Worm (Caenorhabditis elegans) whole organism, young adult: Measurements from ENCODE around the gene F01D5.3.
"Not testable (repeated sequence)": the region's sequence is repeated elsewhere in the genome, so short reads cannot be mapped to it uniquely, and the experiment has no call there.

Experiments used
- B0261.1 ChIP-seq: sonication (generic microtip); optimal IDR thresholded peaks from 2 replicates; lab custom pipeline; 2016; ENCODE audit warnings: mild to moderate bottlenecking, missing genetic modification characterization, moderate library complexity, missing compliant biosample characterization
- F49E8.2 ChIP-seq: sonication (generic microtip); optimal IDR thresholded peaks from 3 replicates; lab custom pipeline; 2017; ENCODE audit warnings: missing genetic modification characterization, mild to moderate bottlenecking, missing compliant biosample characterization, antibody characterized with exemption, moderate library complexity; ENCODE audit not compliant: insufficient read depth
- F52B5.7 ChIP-seq: sonication (generic microtip); optimal IDR thresholded peaks from 2 replicates; lab custom pipeline; 2016; ENCODE audit warnings: mild to moderate bottlenecking, missing genetic modification characterization, missing compliant biosample characterization
- K12H6.12 ChIP-seq: fragments of 200-800 bp; sonication (Bioruptor generic); optimal IDR thresholded peaks from 2 replicates; lab custom pipeline; 2018; ENCODE audit warnings: mild to moderate bottlenecking, missing genetic modification characterization, missing compliant biosample characterization
- Y53F4B.3 ChIP-seq: fragments of 200-800 bp; sonication (Bioruptor generic); IDR thresholded peaks from 2 replicates; pipeline ENCODE4 v1.3.6; 2022; ENCODE audit warnings: missing genetic modification reagents, missing genetic modification characterization, missing compliant biosample characterization
- Y56A3A.18 ChIP-seq: fragments of 200-800 bp; sonication (Bioruptor generic); IDR thresholded peaks from 2 replicates; pipeline ENCODE4 v1.3.6; 2022; ENCODE audit warnings: missing genetic modification reagents, missing genetic modification characterization, missing compliant biosample characterization
- Y67H2A.10 ChIP-seq: fragments of 200-800 bp; sonication (Bioruptor generic); conservative IDR thresholded peaks from 2 replicates; pipeline ENCODE4 v1.3.6; 2022; ENCODE audit warnings: missing genetic modification reagents, missing genetic modification characterization, missing compliant biosample characterization
- Y79H2A.3 ChIP-seq: fragments of 200-800 bp; sonication (Bioruptor generic); conservative IDR thresholded peaks from 2 replicates; pipeline ENCODE4 v1.3.6; 2022; ENCODE audit warnings: missing genetic modification reagents, missing genetic modification characterization, missing compliant biosample characterization
- Y95B8A.8 ChIP-seq: fragments of 200-800 bp; sonication (Bioruptor generic); IDR thresholded peaks from 2 replicates; pipeline ENCODE4 v1.3.6; 2022; ENCODE audit warnings: missing genetic modification reagents, missing genetic modification characterization, missing compliant biosample characterization
- ama-1 ChIP-seq, 3 experiments: fragments of 150-350 bp in 1 of 3; sonication (generic microtip) in 2 of 3; optimal IDR thresholded peaks; 2 replicates each; lab custom pipeline; 2014 to 2018; ENCODE audit warnings: missing biosample characterization in 2 of 3, missing genetic modification characterization in 2 of 3, missing genetic modification reagents in 2 of 3
- athp-1 ChIP-seq: sonication (generic microtip); optimal IDR thresholded peaks from 2 replicates; lab custom pipeline; 2017; ENCODE audit warnings: mild to moderate bottlenecking, missing genetic modification characterization, missing compliant biosample characterization
- attf-3 ChIP-seq: fragments of 200-800 bp; sonication (Bioruptor generic); conservative IDR thresholded peaks from 2 replicates; pipeline ENCODE4 v1.3.6; 2022; ENCODE audit warnings: missing genetic modification reagents, missing genetic modification characterization, missing compliant biosample characterization
- ceh-100 ChIP-seq: fragments of 200-800 bp; sonication (Bioruptor generic); IDR thresholded peaks from 2 replicates; pipeline ENCODE4 v1.3.6; 2022; ENCODE audit warnings: missing genetic modification reagents, missing genetic modification characterization, missing compliant biosample characterization
- ceh-40 ChIP-seq: fragments of 200-800 bp; sonication (Bioruptor generic); IDR thresholded peaks from 2 replicates; pipeline ENCODE4 v1.3.6; 2022; ENCODE audit warnings: missing genetic modification characterization, missing compliant biosample characterization
- ceh-58 ChIP-seq: fragments of 200-800 bp; sonication (Bioruptor generic); IDR thresholded peaks from 2 replicates; pipeline ENCODE4 v1.3.6; 2022; ENCODE audit warnings: missing genetic modification characterization, missing compliant biosample characterization
- ceh-91 ChIP-seq: fragments of 200-800 bp; sonication (Bioruptor generic); IDR thresholded peaks from 2 replicates; pipeline ENCODE4 v1.3.6; 2022; ENCODE audit warnings: missing genetic modification reagents, missing genetic modification characterization, missing compliant biosample characterization
- dox-1 ChIP-seq: fragments of 200-800 bp; sonication (Bioruptor generic); IDR thresholded peaks from 2 replicates; pipeline ENCODE4 v1.3.6; 2022; ENCODE audit warnings: missing genetic modification reagents, missing genetic modification characterization, missing compliant biosample characterization
- dpl-1 ChIP-seq: fragments of 150-350 bp; optimal IDR thresholded peaks from 2 replicates; lab custom pipeline; 2014; ENCODE audit warnings: missing biosample characterization, missing genetic modification reagents, missing genetic modification characterization
- egrh-3 ChIP-seq: fragments of 200-800 bp; sonication (Bioruptor generic); IDR thresholded peaks from 2 replicates; pipeline ENCODE4 v1.3.6; 2022; ENCODE audit warnings: missing genetic modification reagents, missing genetic modification characterization, missing compliant biosample characterization
- ekl-4 ChIP-seq: fragments of 200-800 bp; sonication (Bioruptor generic); IDR thresholded peaks from 2 replicates; pipeline ENCODE4 v1.3.6; 2022; ENCODE audit warnings: missing genetic modification reagents, missing genetic modification characterization, missing compliant biosample characterization
- fkh-3 ChIP-seq: sonication (generic microtip); optimal IDR thresholded peaks from 2 replicates; lab custom pipeline; 2016; ENCODE audit warnings: mild to moderate bottlenecking, missing genetic modification characterization, missing compliant biosample characterization
- gei-17 ChIP-seq: fragments of 200-800 bp; sonication (Bioruptor generic); optimal IDR thresholded peaks from 2 replicates; lab custom pipeline; 2018; ENCODE audit warnings: mild to moderate bottlenecking, missing genetic modification characterization, missing compliant biosample characterization
- him-1 ChIP-seq: sonication (generic microtip); optimal IDR thresholded peaks from 2 replicates; lab custom pipeline; 2016; ENCODE audit warnings: missing genotype, missing genetic modification reagents, missing genetic modification characterization, missing compliant biosample characterization
- hmg-1.2 ChIP-seq: fragments of 200-800 bp; sonication (Bioruptor generic); IDR thresholded peaks from 2 replicates; pipeline ENCODE4 v1.3.6; 2022; ENCODE audit warnings: missing genetic modification reagents, missing genetic modification characterization, missing compliant biosample characterization
- hsf-1 ChIP-seq: fragments of 200-800 bp; sonication (Bioruptor generic); IDR thresholded peaks from 2 replicates; pipeline ENCODE4 v1.3.6; 2022; ENCODE audit warnings: missing genetic modification reagents, missing genetic modification characterization, missing compliant biosample characterization
- lag-1 ChIP-seq: fragments of 200-800 bp; sonication (Bioruptor generic); IDR thresholded peaks from 2 replicates; pipeline ENCODE4 v1.3.6; 2022; ENCODE audit warnings: missing genetic modification reagents, missing genetic modification characterization, missing compliant biosample characterization
- lin-26 ChIP-seq: fragments of 200-800 bp; sonication (Bioruptor generic); IDR thresholded peaks from 2 replicates; pipeline ENCODE4 v1.3.6; 2022; ENCODE audit warnings: missing genetic modification reagents, missing genetic modification characterization, missing compliant biosample characterization
- lin-35 ChIP-seq, 3 experiments: fragments of 150-350 bp in 2 of 3; sonication (generic microtip) in 1 of 3; optimal IDR thresholded peaks; 2 replicates each; lab custom pipeline; 2014 to 2018; ENCODE audit warnings: missing biosample characterization in 3 of 3, missing genetic modification characterization in 3 of 3, missing genetic modification reagents in 3 of 3
- lin-40 ChIP-seq: sonication (generic microtip); optimal IDR thresholded peaks from 2 replicates; lab custom pipeline; 2016; ENCODE audit warnings: missing genetic modification characterization, mild to moderate bottlenecking, missing compliant biosample characterization, missing genotype, missing genetic modification reagents
- lsl-1 ChIP-seq: fragments of 200-800 bp; sonication (Bioruptor generic); optimal IDR thresholded peaks from 2 replicates; lab custom pipeline; 2018; ENCODE audit warnings: mild to moderate bottlenecking, missing genetic modification characterization, moderate library complexity, missing compliant biosample characterization
- lsy-27 ChIP-seq: sonication (generic microtip); optimal IDR thresholded peaks from 2 replicates; lab custom pipeline; 2017; ENCODE audit warnings: missing genetic modification characterization, mild to moderate bottlenecking, missing compliant biosample characterization, antibody characterized with exemption, missing genotype, borderline replicate concordance; ENCODE audit not compliant: insufficient read depth
- madf-3 ChIP-seq: fragments of 200-800 bp; sonication (Bioruptor generic); IDR thresholded peaks from 2 replicates; pipeline ENCODE4 v1.3.6; 2022; ENCODE audit warnings: missing genetic modification reagents, missing genetic modification characterization, missing compliant biosample characterization
- mcd-1 ChIP-seq: fragments of 200-800 bp; sonication (Bioruptor generic); IDR thresholded peaks from 2 replicates; pipeline ENCODE4 v1.3.6; 2022; ENCODE audit warnings: missing genetic modification reagents, missing genetic modification characterization, missing compliant biosample characterization
- mel-28 ChIP-seq: sonication (generic microtip); optimal IDR thresholded peaks from 2 replicates; lab custom pipeline; 2016; ENCODE audit warnings: borderline replicate concordance, mild to moderate bottlenecking, missing genetic modification characterization, missing compliant biosample characterization
- mes-4 ChIP-seq: sonication (generic microtip); optimal IDR thresholded peaks from 2 replicates; lab custom pipeline; 2016; ENCODE audit warnings: missing genotype, missing genetic modification characterization, missing compliant biosample characterization
- nfyb-1 ChIP-seq: fragments of 200-800 bp; sonication (Bioruptor generic); IDR thresholded peaks from 2 replicates; pipeline ENCODE4 v1.3.6; 2022; ENCODE audit warnings: missing genetic modification reagents, missing genetic modification characterization, missing compliant biosample characterization
- nhr-179 ChIP-seq: sonication (generic microtip); optimal IDR thresholded peaks from 2 replicates; lab custom pipeline; 2016; ENCODE audit warnings: mild to moderate bottlenecking, missing genetic modification characterization, missing compliant biosample characterization
- nhr-27 ChIP-seq: fragments of 200-800 bp; sonication (Bioruptor generic); optimal IDR thresholded peaks from 2 replicates; lab custom pipeline; 2018; ENCODE audit warnings: mild to moderate bottlenecking, missing genetic modification characterization, moderate library complexity, missing compliant biosample characterization
- nhr-80 ChIP-seq: sonication (generic microtip); optimal IDR thresholded peaks from 2 replicates; lab custom pipeline; 2016; ENCODE audit warnings: missing genetic modification characterization, missing compliant biosample characterization
- nhr-90 ChIP-seq: sonication (generic microtip); optimal IDR thresholded peaks from 2 replicates; lab custom pipeline; 2016; ENCODE audit warnings: missing genotype, mild to moderate bottlenecking, missing genetic modification characterization, missing compliant biosample characterization
- rcor-1 ChIP-seq: fragments of 200-800 bp; sonication (Bioruptor generic); IDR thresholded peaks from 2 replicates; pipeline ENCODE4 v1.3.6; 2022; ENCODE audit warnings: missing genetic modification reagents, missing genetic modification characterization, missing compliant biosample characterization
- rec-8 ChIP-seq, 2 experiments: sonication (generic microtip); optimal IDR thresholded peaks; 2 replicates each; lab custom pipeline; 2016; ENCODE audit warnings: mild to moderate bottlenecking in 2 of 2, missing genetic modification characterization in 2 of 2, missing genetic modification reagents in 2 of 2, missing genotype in 2 of 2, missing biosample characterization in 1 of 2, missing compliant biosample characterization in 1 of 2, moderate library complexity in 1 of 2
- repo-1 ChIP-seq: sonication (generic microtip); optimal IDR thresholded peaks from 2 replicates; lab custom pipeline; 2017; ENCODE audit warnings: mild to moderate bottlenecking, missing genetic modification characterization, missing compliant biosample characterization
- snpc-4 ChIP-seq, 5 experiments: fragments of 150-350 bp in 1 of 5; sonication (generic microtip) in 4 of 5; optimal IDR thresholded peaks; 2 replicates each; lab custom pipeline; 2014 to 2018; ENCODE audit warnings: missing genetic modification characterization in 5 of 5, missing biosample characterization in 3 of 5, antibody characterized with exemption in 2 of 5, mild to moderate bottlenecking in 2 of 5, missing compliant biosample characterization in 2 of 5, missing genotype in 2 of 5, moderate library complexity in 2 of 5, missing genetic modification reagents in 1 of 5
- tbx-9 ChIP-seq: sonication (generic microtip); optimal IDR thresholded peaks from 2 replicates; lab custom pipeline; 2016; ENCODE audit warnings: borderline replicate concordance, missing genetic modification characterization, inconsistent platforms, missing compliant biosample characterization
- zim-3 ChIP-seq: sonication (generic microtip); optimal IDR thresholded peaks from 2 replicates; lab custom pipeline; 2017; ENCODE audit warnings: mild to moderate bottlenecking, missing genetic modification characterization, moderate library complexity, missing compliant biosample characterization

Gene F01D5.3

DNA sequence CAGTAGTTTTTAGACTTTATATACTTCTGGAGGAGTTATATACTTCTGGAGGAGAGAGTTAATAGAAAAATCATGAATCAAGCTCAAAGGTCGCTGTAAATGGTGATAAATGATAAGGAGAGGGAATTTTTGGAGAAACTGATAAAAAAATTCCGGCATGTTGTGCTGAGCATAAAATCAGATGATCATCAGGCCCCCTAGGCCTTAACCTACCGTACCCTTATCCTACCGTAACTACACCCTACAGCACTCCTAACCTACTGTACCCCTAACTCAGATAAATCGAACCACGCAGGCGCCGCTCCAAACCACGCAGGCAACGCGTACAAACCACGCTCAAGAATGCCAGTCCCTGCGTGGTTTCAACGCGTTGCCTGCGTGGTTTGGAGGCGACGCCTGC, at the start of gene F01D5.3:
Gene F01D5.3, minus strand, starts transcription at position 101 of the 400 bp plus-strand sequence.
- not testable (repeated sequence) for TF ChIP-seq nfyb-1 (GFP tag; lab: Robert Waterston, UW); rcor-1 (GFP tag; lab: Robert Waterston, UW); lag-1

DNA sequence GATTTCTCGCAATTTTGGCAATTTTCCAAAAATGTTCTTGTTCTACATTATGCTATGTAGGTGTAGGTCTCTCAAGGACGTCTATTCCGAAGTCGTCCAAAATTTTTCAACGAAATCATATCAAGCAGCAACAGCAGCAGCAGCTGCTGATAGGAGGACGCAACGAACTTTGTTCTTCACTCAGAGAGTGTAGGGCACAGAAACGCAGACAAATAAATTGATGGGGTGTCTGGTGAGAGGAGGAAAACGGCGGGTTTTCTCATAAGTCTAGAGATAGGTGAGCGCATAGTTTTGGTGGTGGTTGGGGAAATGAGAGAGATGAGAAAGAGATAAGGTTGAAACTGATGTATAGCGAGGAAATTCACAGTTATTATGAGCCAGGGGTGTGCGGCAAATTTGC, 49.2 kb upstream of the F01D5.3 start:
- TF ChIP-seq lin-35 (GFP tag; optimal IDR thresholded peaks at IDR 0.05; lab: Kevin White, UChicago) (no peak), ceh-40 (GFP tag; lab: Robert Waterston, UW) (no peak), Y79H2A.3 (GFP tag; lab: Robert Waterston, UW) (no peak), zim-3 (tag; lab: Kevin White, UChicago) (no peak), hsf-1 (GFP tag; lab: Robert Waterston, UW) (no peak), lin-40 (tag; lab: Kevin White, UChicago) (peak; percentile 1), ama-1 (optimal IDR thresholded peaks at IDR 0.05; lab: Kevin White, UChicago) (no peak), ama-1 (GFP tag; optimal IDR thresholded peaks at IDR 0.05; lab: Kevin White, UChicago) (no peak), fkh-3 (tag; lab: Kevin White, UChicago) (no peak), ceh-91 (GFP tag; lab: Robert Waterston, UW) (no peak), nhr-80 (peak; percentile 87), lsl-1 (GFP tag; lab: Kevin White, UChicago) (no peak), snpc-4 (GFP tag; optimal IDR thresholded peaks at IDR 0.05; lab: Kevin White, UChicago) (no peak), snpc-4 (tag; optimal IDR thresholded peaks at IDR 0.05; lab: Kevin White, UChicago) (peak in 2 of 4 experiments; percentile 7 to 30), Y53F4B.3 (GFP tag; lab: Robert Waterston, UW) (no peak), mcd-1 (GFP tag; lab: Robert Waterston, UW) (peak; percentile 27; the same call in 1 of the 2 replicates), Y67H2A.10 (no peak), athp-1 (tag; lab: Kevin White, UChicago) (no peak), B0261.1 (tag; lab: Kevin White, UChicago) (no peak), lin-26 (GFP tag; lab: Robert Waterston, UW) (no peak), K12H6.12 (tag; lab: Kevin White, UChicago) (no peak), him-1 (tag; lab: Kevin White, UChicago) (no peak), ekl-4 (GFP tag; lab: Robert Waterston, UW) (no peak), hmg-1.2 (GFP tag; lab: Robert Waterston, UW) (no peak), gei-17 (GFP tag; lab: Kevin White, UChicago) (no peak), nhr-27 (no peak), Y95B8A.8 (GFP tag; lab: Robert Waterston, UW) (no peak), egrh-3 (peak; percentile 48; the same call in 1 of the 2 replicates), lsy-27 (tag; lab: Kevin White, UChicago) (no peak), mes-4 (tag; lab: Kevin White, UChicago) (no peak), F49E8.2 (tag; lab: Kevin White, UChicago) (no peak), ceh-58 (GFP tag; lab: Robert Waterston, UW) (no peak), dox-1 (GFP tag; lab: Robert Waterston, UW) (peak; percentile 62), dpl-1 (GFP tag; lab: Kevin White, UChicago) (no peak), mel-28 (no peak), Y56A3A.18 (no peak), tbx-9 (tag; lab: Kevin White, UChicago) (no peak), ceh-100 (GFP tag; lab: Robert Waterston, UW) (no peak), nhr-90 (tag; lab: Kevin White, UChicago) (no peak), repo-1 (no peak), F52B5.7 (no peak), nhr-179 (tag; lab: Kevin White, UChicago) (no peak), rec-8 (tag; optimal IDR thresholded peaks at IDR 0.05; lab: Kevin White, UChicago) (no peak), lag-1 (no peak), madf-3 (GFP tag; lab: Robert Waterston, UW) (no peak), attf-3 (GFP tag; lab: Robert Waterston, UW) (no peak)
